Fruit fly (Drosophila melanogaster) whole organism, embryonic: ENCODE results near the gene CG11374.

ENCODE experiments used
- Awh ChIP-seq: fragments of 200-800 bp; sonication (Bioruptor generic); IDR thresholded peaks from 2 replicates; pipeline ENCODE4, ENCODE4 v1.3.6; 2022; ENCODE audit warnings: missing biosample characterization, missing genetic modification characterization
- Blimp-1 ChIP-seq: fragments of 200-800 bp; sonication (Bioruptor generic); optimal IDR thresholded peaks from 3 replicates; lab custom pipeline; 2018; ENCODE audit warnings: missing biosample characterization, missing genetic modification characterization, mild to moderate bottlenecking, moderate library complexity, missing genetic modification reagents
- CG10462 ChIP-seq: fragments of 200-800 bp; sonication (Bioruptor generic); optimal IDR thresholded peaks from 2 replicates; lab custom pipeline; 2016; ENCODE audit warnings: missing biosample characterization, missing genetic modification characterization
- CG10565 ChIP-seq: fragments of 200-800 bp; sonication (Bioruptor generic); optimal IDR thresholded peaks from 3 replicates; lab custom pipeline; 2016; ENCODE audit warnings: missing biosample characterization, mild to moderate bottlenecking, missing genetic modification characterization
- CG11247 ChIP-seq: fragments of 200-800 bp; sonication (Bioruptor generic); IDR thresholded peaks from 2 replicates; pipeline ENCODE4 v1.3.6; 2022; ENCODE audit warnings: missing biosample characterization, missing genetic modification characterization
- CG11696 ChIP-seq: fragments of 200-800 bp; sonication (Bioruptor generic); IDR thresholded peaks from 2 replicates; pipeline ENCODE4 v1.3.6; 2022; ENCODE audit warnings: missing biosample characterization, missing genetic modification characterization
- CG1603 ChIP-seq: fragments of 200-800 bp; sonication (Bioruptor generic); optimal IDR thresholded peaks from 2 replicates; lab custom pipeline; 2019; ENCODE audit warnings: missing biosample characterization, mild to moderate bottlenecking, missing genetic modification characterization, moderate library complexity
- CG16779 ChIP-seq: fragments of 200-800 bp; sonication (Bioruptor generic); IDR thresholded peaks from 2 replicates; pipeline ENCODE4 v1.3.6; 2022; ENCODE audit warnings: missing biosample characterization, missing genetic modification characterization
- CG17328 ChIP-seq: fragments of 200-800 bp; sonication (Bioruptor generic); IDR thresholded peaks from 2 replicates; pipeline ENCODE4 v1.3.6; 2022; ENCODE audit warnings: missing biosample characterization, missing genetic modification characterization
- CG17829 ChIP-seq: fragments of 200-800 bp; optimal IDR thresholded peaks from 2 replicates; lab custom pipeline; 2019; ENCODE audit warnings: missing biosample characterization, mild to moderate bottlenecking, missing genetic modification characterization, moderate library complexity
- CG2120 ChIP-seq: fragments of 200-800 bp; sonication (Bioruptor generic); optimal IDR thresholded peaks from 3 replicates; lab custom pipeline; 2016; ENCODE audit warnings: missing biosample characterization, missing genetic modification characterization
- CG2199 ChIP-seq: fragments of 200-800 bp; sonication (Bioruptor generic); IDR thresholded peaks from 3 replicates; pipeline ENCODE4 v1.3.6; 2022; ENCODE audit warnings: missing biosample characterization, missing genetic modification characterization
- CG2875 ChIP-seq: fragments of 200-800 bp; sonication (Bioruptor generic); optimal IDR thresholded peaks from 2 replicates; lab custom pipeline; 2017; ENCODE audit warnings: missing biosample characterization, mild to moderate bottlenecking, missing genetic modification characterization, missing genetic modification reagents
- CG3163 ChIP-seq: fragments of 200-800 bp; sonication (Bioruptor generic); optimal IDR thresholded peaks from 3 replicates; lab custom pipeline; 2016; ENCODE audit warnings: missing biosample characterization, missing genetic modification characterization
- CG3407 ChIP-seq: fragments of 200-800 bp; sonication (Bioruptor generic); optimal IDR thresholded peaks from 2 replicates; lab custom pipeline; 2018; ENCODE audit warnings: missing biosample characterization, mild to moderate bottlenecking, missing genetic modification characterization
- CG4404 ChIP-seq: fragments of 200-800 bp; sonication (Bioruptor generic); IDR thresholded peaks from 2 replicates; pipeline ENCODE4 v1.3.6; 2022; ENCODE audit warnings: missing biosample characterization, missing genetic modification characterization
- CG4730 ChIP-seq: fragments of 200-800 bp; sonication (Bioruptor generic); IDR thresholded peaks from 2 replicates; pipeline ENCODE4 v1.3.6; 2022; ENCODE audit warnings: missing biosample characterization, missing genetic modification characterization
- CG4820 ChIP-seq: fragments of 200-800 bp; sonication (Bioruptor generic); optimal IDR thresholded peaks from 3 replicates; lab custom pipeline; 2016; ENCODE audit warnings: missing biosample characterization, missing genetic modification characterization
- CG7271 ChIP-seq: fragments of 200-800 bp; sonication (Bioruptor generic); optimal IDR thresholded peaks from 2 replicates; lab custom pipeline; 2018; ENCODE audit warnings: missing biosample characterization, mild to moderate bottlenecking, missing genetic modification characterization, moderate library complexity
- Camta ChIP-seq: fragments of 200-800 bp; sonication (Bioruptor generic); optimal IDR thresholded peaks from 2 replicates; lab custom pipeline; 2016; ENCODE audit warnings: missing biosample characterization, missing genetic modification characterization
- Dip3 ChIP-seq: fragments of 200-800 bp; sonication (Bioruptor generic); optimal IDR thresholded peaks from 3 replicates; lab custom pipeline; 2016; ENCODE audit warnings: missing biosample characterization, missing genetic modification characterization
- Fer2 ChIP-seq: fragments of 200-800 bp; sonication (Bioruptor generic); optimal IDR thresholded peaks from 2 replicates; lab custom pipeline; 2018; ENCODE audit warnings: missing biosample characterization, mild to moderate bottlenecking, missing genetic modification characterization, moderate library complexity
- Hr39 ChIP-seq: fragments of >200 bp; optimal IDR thresholded peaks from 2 replicates; lab custom pipeline; 2017
- Jarid2 ChIP-seq: fragments of 200-800 bp; sonication (Bioruptor generic); optimal IDR thresholded peaks from 3 replicates; lab custom pipeline; 2017; ENCODE audit warnings: mild to moderate bottlenecking, missing biosample characterization, missing genetic modification reagents, missing genetic modification characterization
- Lpt ChIP-seq: fragments of >200 bp; optimal IDR thresholded peaks from 2 replicates; lab custom pipeline; 2018; ENCODE audit warnings: missing biosample characterization, missing genetic modification characterization
- NC2α ChIP-seq: fragments of 200-800 bp; sonication (Bioruptor generic); optimal IDR thresholded peaks from 2 replicates; lab custom pipeline; 2016; ENCODE audit warnings: missing biosample characterization, missing genetic modification characterization
- Pdp1 ChIP-seq, 2 experiments: fragments of 200-800 bp; sonication (Bioruptor generic); optimal IDR thresholded peaks; 3 replicates each; lab custom pipeline; 2016; ENCODE audit warnings: missing biosample characterization in 2 of 2, missing genetic modification characterization in 2 of 2, mild to moderate bottlenecking in 1 of 2, moderate library complexity in 1 of 2
- Sox102F ChIP-seq: fragments of 200-800 bp; sonication (Bioruptor generic); optimal IDR thresholded peaks from 2 replicates; lab custom pipeline; 2018; ENCODE audit warnings: missing biosample characterization, mild to moderate bottlenecking, missing genetic modification characterization, moderate library complexity
- TFAM ChIP-seq: fragments of 200-800 bp; sonication (Bioruptor generic); optimal IDR thresholded peaks from 2 replicates; lab custom pipeline; 2017; ENCODE audit warnings: missing biosample characterization, missing genetic modification characterization, inconsistent platforms
- Xrp1 ChIP-seq: fragments of 200-800 bp; sonication (Bioruptor generic); IDR thresholded peaks from 2 replicates; pipeline ENCODE4 v1.3.6; 2022; ENCODE audit warnings: missing biosample characterization, missing genetic modification characterization
- ash1 ChIP-seq: fragments of 200-800 bp; sonication (Bioruptor generic); optimal IDR thresholded peaks from 2 replicates; lab custom pipeline; 2018; ENCODE audit warnings: missing biosample characterization, mild to moderate bottlenecking, missing genetic modification characterization
- bbx ChIP-seq: fragments of 200-800 bp; sonication (Bioruptor generic); IDR thresholded peaks from 2 replicates; pipeline ENCODE4 v1.3.6; 2022; ENCODE audit warnings: missing biosample characterization, missing genetic modification characterization; ENCODE audit not compliant: partially characterized antibody
- chif ChIP-seq, 2 experiments: fragments of 200-800 bp; sonication (Bioruptor generic); optimal IDR thresholded peaks; 3 replicates each; lab custom pipeline; 2016; ENCODE audit warnings: missing biosample characterization in 2 of 2, missing genetic modification characterization in 2 of 2
- chm ChIP-seq: fragments of 200-800 bp; sonication (Bioruptor generic); IDR thresholded peaks from 2 replicates; pipeline ENCODE4 v1.3.6; 2022; ENCODE audit warnings: missing biosample characterization, missing genetic modification characterization
- dm ChIP-seq: fragments of 200-800 bp; sonication (Bioruptor generic); optimal IDR thresholded peaks from 3 replicates; lab custom pipeline; 2016; ENCODE audit warnings: missing biosample characterization, missing genetic modification characterization
- esg ChIP-seq: fragments of 200-800 bp; sonication (Bioruptor generic); conservative IDR thresholded peaks from 2 replicates; pipeline ENCODE4 v1.3.6; 2022; ENCODE audit warnings: missing biosample characterization, missing genetic modification characterization
- fd64A ChIP-seq: fragments of 200-800 bp; sonication (Bioruptor generic); optimal IDR thresholded peaks from 3 replicates; lab custom pipeline; 2018; ENCODE audit warnings: missing biosample characterization, mild to moderate bottlenecking, missing genetic modification characterization
- fu2 ChIP-seq: fragments of 200-800 bp; sonication (Bioruptor generic); optimal IDR thresholded peaks from 2 replicates; lab custom pipeline; 2016; ENCODE audit warnings: missing biosample characterization, missing genetic modification characterization
- gsb ChIP-seq: fragments of 200-800 bp; sonication (Bioruptor generic); IDR thresholded peaks from 2 replicates; pipeline ENCODE4 v1.3.6; 2022; ENCODE audit warnings: missing biosample characterization, missing genetic modification characterization
- hkb ChIP-seq, 2 experiments: fragments of 200-800 bp in 1 of 2; fragments of >200 bp in 1 of 2; sonication (Bioruptor generic) in 1 of 2; IDR thresholded peaks in 1 of 2; optimal IDR thresholded peaks in 1 of 2; 2 replicates each; pipeline versions ENCODE4 v1.3.6 to Lab custom; 2017 to 2022; ENCODE audit warnings: missing biosample characterization in 1 of 2, missing genetic modification characterization in 1 of 2
- inv ChIP-seq: fragments of 200-800 bp; sonication (Bioruptor generic); IDR thresholded peaks from 2 replicates; pipeline ENCODE4 v1.3.6; 2022; ENCODE audit warnings: missing biosample characterization, missing genetic modification characterization; ENCODE audit not compliant: partially characterized antibody
- kay ChIP-seq: fragments of 200-800 bp; sonication (Bioruptor generic); optimal IDR thresholded peaks from 2 replicates; lab custom pipeline; 2016; ENCODE audit warnings: missing biosample characterization, missing genetic modification characterization
- ken ChIP-seq: fragments of 200-800 bp; sonication (Bioruptor generic); IDR thresholded peaks from 3 replicates; pipeline ENCODE4 v1.3.6; 2022; ENCODE audit warnings: missing biosample characterization, missing genetic modification characterization
- nau ChIP-seq: fragments of 200-800 bp; sonication (Bioruptor generic); optimal IDR thresholded peaks from 3 replicates; lab custom pipeline; 2017; ENCODE audit warnings: missing biosample characterization, mild to moderate bottlenecking, missing genetic modification characterization, missing genetic modification reagents
- nerfin-1 ChIP-seq: fragments of 200-800 bp; sonication (Bioruptor generic); optimal IDR thresholded peaks from 3 replicates; lab custom pipeline; 2019; ENCODE audit warnings: missing biosample characterization, mild to moderate bottlenecking, missing genetic modification characterization, moderate library complexity
- nerfin-2 ChIP-seq: fragments of 200-800 bp; sonication (Bioruptor generic); IDR thresholded peaks from 2 replicates; pipeline ENCODE4 v1.3.6; 2022; ENCODE audit warnings: missing biosample characterization, missing genetic modification characterization; ENCODE audit not compliant: partially characterized antibody
- onecut ChIP-seq: fragments of 200-800 bp; sonication (Bioruptor generic); IDR thresholded peaks from 2 replicates; pipeline ENCODE4 v1.3.6; 2022; ENCODE audit warnings: missing biosample characterization, missing genetic modification characterization
- pho ChIP-seq: fragments of 200-800 bp; sonication (Bioruptor generic); optimal IDR thresholded peaks from 2 replicates; lab custom pipeline; 2016; ENCODE audit warnings: missing biosample characterization, missing genetic modification characterization
- salm ChIP-seq: fragments of 200-800 bp; sonication (Bioruptor generic); optimal IDR thresholded peaks from 2 replicates; lab custom pipeline; 2018; ENCODE audit warnings: missing biosample characterization, mild to moderate bottlenecking, missing genetic modification characterization
- tin ChIP-seq: fragments of 200-800 bp; sonication (Bioruptor generic); optimal IDR thresholded peaks from 3 replicates; lab custom pipeline; 2016; ENCODE audit warnings: missing biosample characterization, missing genetic modification characterization
- twi ChIP-seq: fragments of 200-800 bp; optimal IDR thresholded peaks from 2 replicates; lab custom pipeline; 2019; ENCODE audit warnings: missing biosample characterization, mild to moderate bottlenecking, missing genetic modification characterization, moderate library complexity
- usp ChIP-seq: fragments of >200 bp; optimal IDR thresholded peaks from 2 replicates; lab custom pipeline; 2017; ENCODE audit warnings: missing biosample characterization, missing genetic modification characterization
- wek ChIP-seq: fragments of 200-800 bp; sonication (Bioruptor generic); optimal IDR thresholded peaks from 3 replicates; lab custom pipeline; 2018; ENCODE audit warnings: missing biosample characterization, mild to moderate bottlenecking, missing genetic modification characterization, moderate library complexity

The CG11374 gene

dm6 chr2L:94096-94495, 17.9 kb downstream of the CG11374 start (continued):
- no peak for TF ChIP-seq CG4820 (GFP tag; lab: Kevin White, UChicago)
- no peak for TF ChIP-seq pho (GFP tag; lab: Kevin White, UChicago)
- TF ChIP-seq CG10565 (GFP tag; lab: Kevin White, UChicago) = no peak
- TF ChIP-seq inv (GFP tag; lab: Robert Waterston, UW) = no peak
- TF ChIP-seq NC2α (GFP tag; lab: Kevin White, UChicago) = no peak
- TF ChIP-seq hkb (optimal IDR thresholded peaks at IDR 0.05; lab: Kevin White, UChicago) = no peak
- TF ChIP-seq hkb (GFP tag; IDR thresholded peaks at IDR 0.05; lab: Robert Waterston, UW) = 0 out of 2 replicates have a peak, but pooled peaks have one; percentile 8
- TF ChIP-seq bbx (GFP tag; lab: Robert Waterston, UW) = peak; percentile 10; the same call in 1 of the 2 replicates
- no peak for TF ChIP-seq CG2120
- TF ChIP-seq CG7271 (tag; lab: Kevin White, UChicago) = no peak
- no peak for TF ChIP-seq Awh (GFP tag; lab: Robert Waterston, UW)
- no peak for TF ChIP-seq Sox102F (GFP tag; lab: Kevin White, UChicago)
- TF ChIP-seq dm (GFP tag; lab: Kevin White, UChicago) = no peak
- TF ChIP-seq gsb (GFP tag; lab: Robert Waterston, UW) = no peak
- TF ChIP-seq CG3163 = no peak
- TF ChIP-seq usp (GFP tag; lab: Kevin White, UChicago) = no peak
- no peak for TF ChIP-seq Jarid2 (GFP tag; lab: Kevin White, UChicago)
- TF ChIP-seq CG17328 (GFP tag; lab: Robert Waterston, UW) = no peak
- TF ChIP-seq twi (tag; lab: Kevin White, UChicago) = peak; percentile 11
- TF ChIP-seq chif (GFP tag; optimal IDR thresholded peaks at IDR 0.05; lab: Kevin White, UChicago) = no peak
- no peak for TF ChIP-seq Xrp1 (GFP tag; lab: Robert Waterston, UW)
- no peak for TF ChIP-seq Camta (GFP tag; lab: Kevin White, UChicago)
- 0 out of 3 replicates have a peak, but pooled peaks have one; percentile 21 for TF ChIP-seq CG2199 (GFP tag; lab: Robert Waterston, UW)
- no peak for TF ChIP-seq Hr39 (lab: Kevin White, UChicago)
- TF ChIP-seq chm (GFP tag; lab: Robert Waterston, UW) = no peak
- no peak for TF ChIP-seq fu2 (GFP tag; lab: Kevin White, UChicago)
- TF ChIP-seq nau (GFP tag; lab: Kevin White, UChicago) = peak; percentile 70
- no peak for TF ChIP-seq Dip3 (GFP tag; lab: Kevin White, UChicago)
- no peak for TF ChIP-seq esg (GFP tag; lab: Robert Waterston, UW)
- no peak for TF ChIP-seq CG4404 (GFP tag; lab: Robert Waterston, UW)
- TF ChIP-seq Pdp1 (GFP tag; optimal IDR thresholded peaks at IDR 0.05; lab: Kevin White, UChicago) = no peak
- peak; percentile 86 for TF ChIP-seq Blimp-1
- no peak for TF ChIP-seq CG17829
- TF ChIP-seq Lpt (GFP tag; lab: Kevin White, UChicago) = no peak
- no peak for TF ChIP-seq CG16779 (GFP tag; lab: Robert Waterston, UW)
- no peak for TF ChIP-seq CG10462 (GFP tag; lab: Kevin White, UChicago)
- TF ChIP-seq kay = no peak
- TF ChIP-seq CG3407 (GFP tag; lab: Kevin White, UChicago) = no peak

dm6 chr2L:94639-95059, 18.5 kb downstream of the CG11374 start, which contains the start of gene Zir:
Gene Zir (plus strand): TSS chr2L:94739.
- TF ChIP-seq CG2875 (no peak), wek (GFP tag; lab: Kevin White, UChicago) (peak; percentile 94), ash1 (GFP tag; lab: Kevin White, UChicago) (no peak), Fer2 (tag; lab: Kevin White, UChicago) (no peak), nerfin-2 (peak; percentile 85), CG11696 (GFP tag; lab: Robert Waterston, UW) (no peak), CG11247 (GFP tag; lab: Robert Waterston, UW) (no peak), salm (no peak), ken (GFP tag; lab: Robert Waterston, UW) (no peak), fd64A (GFP tag; lab: Kevin White, UChicago) (no peak), tin (GFP tag; lab: Kevin White, UChicago) (no peak), onecut (GFP tag; lab: Robert Waterston, UW) (no peak), CG1603 (tag; lab: Kevin White, UChicago) (peak; percentile 27), TFAM (GFP tag; lab: Kevin White, UChicago) (no peak), CG4730 (GFP tag; lab: Robert Waterston, UW) (no peak), nerfin-1 (tag; lab: Kevin White, UChicago) (peak; percentile 4)
